Worm (Caenorhabditis elegans): Measurements from ENCODE around the gene mask-1.

ce11 chrIV:10337286-10337685 is 37.4 kb upstream of the mask-1 start:
- TF ChIP-seq fos-1 (tag; optimal IDR thresholded peaks at IDR 0.05) (no peak), ceh-82 (tag; optimal IDR thresholded peaks at IDR 0.05) (no peak), alr-1 (tag; optimal IDR thresholded peaks at IDR 0.05; ENCODE audit: borderline replicate concordance) (no peak), nhr-77 (tag; optimal IDR thresholded peaks at IDR 0.05) (no peak), lir-3 (tag; optimal IDR thresholded peaks at IDR 0.05; ENCODE audit: poor library complexity) (no peak), sox-4 (tag; optimal IDR thresholded peaks at IDR 0.05) (no peak), efl-3 (GFP tag; optimal IDR thresholded peaks at IDR 0.05) (no peak), xbp-1 (tag; optimal IDR thresholded peaks at IDR 0.05) (no peak), unc-86 (tag; optimal IDR thresholded peaks at IDR 0.05) (no peak), ama-1 (optimal IDR thresholded peaks at IDR 0.05) (no peak), skn-1 (tag; optimal IDR thresholded peaks at IDR 0.05) (no peak)
